Worm (Caenorhabditis elegans): ENCODE measurements around the gene F43C11.6.

DNA sequence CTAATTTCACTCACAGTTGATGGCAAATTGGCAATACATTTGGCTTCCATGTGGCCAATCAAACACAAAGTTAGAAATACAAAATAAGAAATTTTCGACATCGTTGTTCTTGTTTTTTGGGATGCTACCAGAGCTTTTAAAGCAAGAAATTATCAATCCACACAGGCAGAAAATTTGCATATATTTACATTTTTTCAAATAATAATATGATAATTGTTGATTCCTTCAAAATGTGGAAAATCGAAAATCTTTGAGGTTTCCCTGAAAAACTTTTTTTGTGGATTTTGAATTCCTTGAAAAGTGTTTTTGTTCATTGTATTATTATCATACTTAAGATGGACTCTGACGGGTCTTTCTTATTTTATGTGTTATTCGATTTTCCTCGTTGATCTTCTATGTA, 48.7 kb downstream of the F43C11.6 start, which contains the start of gene F16G10.10:
- TF ChIP-seq nhr-23 (tag; optimal IDR thresholded peaks at IDR 0.05), result no peak
- no peak for TF ChIP-seq aly-2 (tag; optimal IDR thresholded peaks at IDR 0.05)
- TF ChIP-seq snpc-4 (tag; optimal IDR thresholded peaks at IDR 0.05), result no peak
- no peak for TF ChIP-seq mdl-1 (tag; optimal IDR thresholded peaks at IDR 0.05)
- no peak for TF ChIP-seq elt-3 (tag; optimal IDR thresholded peaks at IDR 0.05)
- TF ChIP-seq pqm-1 (tag; optimal IDR thresholded peaks at IDR 0.05), result no peak
